Fruit fly (Drosophila melanogaster): ENCODE data around the gene Best1.

Gene Best1

DNA sequence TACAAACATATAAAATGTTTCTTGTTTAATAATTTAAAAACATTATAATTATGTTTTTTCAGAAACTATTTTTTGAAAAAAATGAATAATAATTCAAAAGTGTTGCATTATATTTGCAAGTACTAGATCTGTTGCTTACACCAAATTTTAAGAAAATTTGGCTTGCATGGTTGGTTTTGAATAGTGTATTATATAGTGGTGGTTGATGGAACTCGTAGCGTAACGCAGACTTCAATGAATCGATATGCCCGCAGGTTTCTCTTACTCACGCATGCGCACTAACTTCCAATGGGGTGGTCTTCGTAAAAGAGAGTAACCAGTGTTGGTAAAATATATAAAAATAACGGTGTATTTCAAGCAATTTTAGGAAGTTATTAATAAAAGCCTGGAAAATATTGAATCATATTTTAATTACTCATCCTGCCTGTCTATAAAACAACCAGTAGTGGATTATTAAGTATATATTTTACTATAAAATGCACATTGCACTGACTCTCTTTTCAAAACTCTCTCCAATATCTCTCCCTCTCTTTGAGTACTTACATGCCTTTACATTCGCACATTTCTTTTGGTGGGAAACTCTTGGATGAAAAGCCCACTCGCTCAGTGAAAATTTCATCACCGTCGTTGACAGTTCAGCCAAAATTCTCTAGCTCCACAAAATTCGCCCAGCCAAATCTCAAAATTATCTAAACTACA lies 19.9 kb upstream of the Best1 start, which contains the start of gene Syn (continued):
- no peak for TF ChIP-seq Gug (GFP tag; IDR thresholded peaks at IDR 0.05)
- TF ChIP-seq dmrt99B (tag; optimal IDR thresholded peaks at IDR 0.05) = peak; percentile 24
- TF ChIP-seq CG10147 (GFP tag; optimal IDR thresholded peaks at IDR 0.05) = peak; percentile 1
- no peak for TF ChIP-seq bcd (GFP tag; optimal IDR thresholded peaks at IDR 0.05)
- TF ChIP-seq btn (GFP tag; optimal IDR thresholded peaks at IDR 0.05) = no peak
- peak; percentile 22 for TF ChIP-seq CG13296 (GFP tag; optimal IDR thresholded peaks at IDR 0.05)
- no peak for TF ChIP-seq Abd-B (GFP tag; optimal IDR thresholded peaks at IDR 0.05)
- TF ChIP-seq CG11504 (tag; optimal IDR thresholded peaks at IDR 0.05) = peak; percentile 40
- peak; percentile 29 for TF ChIP-seq CG15269 (tag; optimal IDR thresholded peaks at IDR 0.05)
- TF ChIP-seq ewg (GFP tag; optimal IDR thresholded peaks at IDR 0.05) = peak; percentile 90
- peak; percentile 18; the same call in 1 of the 3 replicates for TF ChIP-seq dysf (GFP tag; IDR thresholded peaks at IDR 0.05)
- no peak for TF ChIP-seq prd (optimal IDR thresholded peaks at IDR 0.05)
- no peak for TF ChIP-seq prd (GFP tag; IDR thresholded peaks at IDR 0.05)
- TF ChIP-seq Sox102F (GFP tag; optimal IDR thresholded peaks at IDR 0.05) = peak; percentile 42
- peak; percentile 31 for TF ChIP-seq grau (tag; optimal IDR thresholded peaks at IDR 0.05)
- no peak for TF ChIP-seq CG2199 (GFP tag; IDR thresholded peaks at IDR 0.05)
- TF ChIP-seq CG4820 (GFP tag; optimal IDR thresholded peaks at IDR 0.05) = no peak
- TF ChIP-seq stwl (tag; optimal IDR thresholded peaks at IDR 0.05) = peak; percentile 70
- peak; percentile 15 for TF ChIP-seq PHDP (tag; optimal IDR thresholded peaks at IDR 0.05)
- peak; percentile 24 for TF ChIP-seq CG17359 (tag; optimal IDR thresholded peaks at IDR 0.05)
- TF ChIP-seq CG1024 (GFP tag; IDR thresholded peaks at IDR 0.05) = no peak
- TF ChIP-seq CG12744 (GFP tag; optimal IDR thresholded peaks at IDR 0.05) = no peak
- TF ChIP-seq Eip74EF (GFP tag; optimal IDR thresholded peaks at IDR 0.05) = no peak
- peak; percentile 6 for TF ChIP-seq cwo (GFP tag; optimal IDR thresholded peaks at IDR 0.05)
- TF ChIP-seq CG43689 (GFP tag; IDR thresholded peaks at IDR 0.05) = no peak
- TF ChIP-seq Med (GFP tag) = peak; percentile 56
- TF ChIP-seq onecut (GFP tag; IDR thresholded peaks at IDR 0.05) = peak; percentile 80
- peak; percentile 24 for TF ChIP-seq CG10267 (tag; optimal IDR thresholded peaks at IDR 0.05)
- no peak for TF ChIP-seq tna (GFP tag; IDR thresholded peaks at IDR 0.05; ENCODE audit: partially characterized antibody)

dm6 chr3R:10189520-10189919 lies 19.2 kb upstream of the Best1 start, which contains the start of gene CG12814:
Gene CG12814 (minus strand): TSS chr3R:10189603.
- TF ChIP-seq mld (GFP tag; IDR thresholded peaks at IDR 0.05; ENCODE audit: partially characterized antibody) (no peak), kni (GFP tag; optimal IDR thresholded peaks at IDR 0.05) (peak; percentile 41), bsh (GFP tag; optimal IDR thresholded peaks at IDR 0.05) (peak in 1 of 2 experiments; percentile 72), psq (GFP tag; optimal IDR thresholded peaks at IDR 0.05) (peak; percentile 98), CG14667 (GFP tag; IDR thresholded peaks at IDR 0.05) (no peak), CG13624 (GFP tag; optimal IDR thresholded peaks at IDR 0.05) (peak; percentile 7), H15 (GFP tag; IDR thresholded peaks at IDR 0.05) (no peak), CG12236 (GFP tag; optimal IDR thresholded peaks at IDR 0.05) (no peak), sd (tag; optimal IDR thresholded peaks at IDR 0.05) (no peak), gem (tag; optimal IDR thresholded peaks at IDR 0.05) (no peak), ind (GFP tag; optimal IDR thresholded peaks at IDR 0.05) (no peak), da (GFP tag; optimal IDR thresholded peaks at IDR 0.05) (no peak), bbx (GFP tag; IDR thresholded peaks at IDR 0.05; ENCODE audit: partially characterized antibody) (no peak), jigr1 (GFP tag; IDR thresholded peaks at IDR 0.05) (no peak), Dp (GFP tag; optimal IDR thresholded peaks at IDR 0.05) (peak; percentile 81), HLH3B (GFP tag; IDR thresholded peaks at IDR 0.05) (no peak), CG13424 (tag; optimal IDR thresholded peaks at IDR 0.05) (no peak), CG8944 (GFP tag; optimal IDR thresholded peaks at IDR 0.05) (no peak), CG17568 (GFP tag; optimal IDR thresholded peaks at IDR 0.05) (no peak), hbn (GFP tag; IDR thresholded peaks at IDR 0.05; ENCODE audit: partially characterized antibody) (no peak), tap (tag; optimal IDR thresholded peaks at IDR 0.05) (no peak)
